Worm (Caenorhabditis elegans) whole organism, L4 larva: ENCODE data around the gene tsp-21.
A peak's percentile ranks its signal among the peaks of the same experiment; 100 is the strongest.

ENCODE experiments used
- ceh-82 ChIP-seq: sonication (generic microtip); optimal IDR thresholded peaks from 2 replicates; lab custom pipeline; 2017; ENCODE audit warnings: missing biosample characterization, missing genetic modification characterization
- pha-4 ChIP-seq, 2 experiments: fragments of 150-350 bp in 1 of 2; fragments of 200-800 bp in 1 of 2; sonication (Bioruptor generic) in 1 of 2; IDR thresholded peaks in 1 of 2; optimal IDR thresholded peaks in 1 of 2; 2 replicates each; pipeline versions ENCODE4 v1.3.6 to Lab custom; 2014 to 2022; ENCODE audit warnings: missing genetic modification characterization in 2 of 2, missing genetic modification reagents in 2 of 2, missing biosample characterization in 1 of 2, missing compliant biosample characterization in 1 of 2
- php-3 ChIP-seq: fragments of 200-800 bp; sonication (Bioruptor generic); IDR thresholded peaks from 2 replicates; pipeline ENCODE4 v1.3.6; 2022; ENCODE audit warnings: missing genetic modification reagents, missing genetic modification characterization, missing compliant biosample characterization
- unc-62 ChIP-seq, 3 experiments: fragments of 150-350 bp in 1 of 3; sonication (generic microtip); optimal IDR thresholded peaks in 2 of 3; peaks in 1 of 3; 1 replicate in 1 of 3; 2 replicates in 2 of 3; lab custom pipeline; 2014 to 2017; ENCODE audit warnings: missing biosample characterization in 3 of 3, missing genetic modification characterization in 3 of 3, missing genetic modification reagents in 3 of 3, missing genotype in 1 of 3

DNA sequence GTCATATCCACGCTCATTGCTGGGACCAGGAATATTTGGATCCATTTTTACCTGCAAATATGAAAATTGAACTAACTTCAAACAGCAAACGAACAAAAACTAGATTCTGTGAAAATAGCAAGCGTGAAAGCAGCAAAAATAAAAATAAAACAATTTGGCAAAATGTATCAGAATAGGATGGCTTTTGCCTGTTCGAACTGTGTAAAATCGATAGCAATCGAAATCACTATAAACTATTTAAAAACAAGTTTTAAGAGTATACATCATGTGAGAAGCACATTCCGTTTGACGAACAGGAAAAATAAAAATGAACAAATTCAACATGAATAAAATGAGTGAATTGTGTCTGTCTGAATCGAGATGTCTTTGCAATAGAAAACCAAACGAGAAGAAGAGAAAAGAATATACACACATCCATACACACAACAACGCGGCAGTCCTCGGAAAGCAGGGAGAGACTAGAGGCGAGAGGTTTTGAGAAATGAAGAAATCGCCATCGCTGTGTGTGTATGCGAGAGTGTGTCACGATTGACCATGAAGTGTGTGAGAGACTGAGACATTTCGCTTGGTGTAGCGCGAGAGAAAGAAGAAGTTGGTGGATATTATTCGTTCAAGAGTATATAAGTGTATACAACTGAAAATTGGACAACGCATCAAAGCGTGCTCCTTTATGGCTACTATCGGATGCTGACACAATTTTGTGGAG is 32.6 kb upstream of the tsp-21 start, which contains the start of gene phf-34:
- TF ChIP-seq php-3, result no peak
- peak in 1 of 2 experiments; percentile 61 for TF ChIP-seq unc-62 (GFP tag; optimal IDR thresholded peaks at IDR 0.05 in 1 of 2; lab: Kevin White, UChicago)
- TF ChIP-seq unc-62 (tag; optimal IDR thresholded peaks at IDR 0.05; lab: Kevin White, UChicago), result no peak
- TF ChIP-seq pha-4 (GFP tag; IDR thresholded peaks at IDR 0.05; lab: Robert Waterston, UW), result no peak
- TF ChIP-seq pha-4 (tag; optimal IDR thresholded peaks at IDR 0.05; lab: Kevin White, UChicago), result no peak
- TF ChIP-seq ceh-82, result no peak
